Worm (Caenorhabditis elegans) whole organism, L3 larva: ENCODE results near the gene jamp-1.
A peak's percentile ranks its signal among the peaks of the same experiment; 100 is the strongest.

Experiments used
- R02D3.7 ChIP-seq: fragments of 150-350 bp; optimal IDR thresholded peaks from 2 replicates; lab custom pipeline; 2014; ENCODE audit warnings: missing biosample characterization, missing genetic modification characterization
- ZK546.5 ChIP-seq: sonication (generic microtip); optimal IDR thresholded peaks from 2 replicates; lab custom pipeline; 2017; ENCODE audit warnings: missing biosample characterization, missing genetic modification characterization
- aly-2 ChIP-seq: fragments of 150-350 bp; optimal IDR thresholded peaks from 2 replicates; lab custom pipeline; 2014; ENCODE audit warnings: missing biosample characterization, missing genetic modification characterization
- ama-1 ChIP-seq: fragments of 150-350 bp; optimal IDR thresholded peaks from 2 replicates; lab custom pipeline; 2018
- ceh-16 ChIP-seq: sonication (generic microtip); optimal IDR thresholded peaks from 2 replicates; lab custom pipeline; 2017; ENCODE audit warnings: missing biosample characterization, missing genetic modification characterization
- ceh-28 ChIP-seq: fragments of 150-350 bp; optimal IDR thresholded peaks from 2 replicates; lab custom pipeline; 2014; ENCODE audit warnings: missing biosample characterization, missing genetic modification reagents, missing genetic modification characterization
- ceh-82 ChIP-seq: fragments of 150-350 bp; optimal IDR thresholded peaks from 2 replicates; lab custom pipeline; 2014; ENCODE audit warnings: missing biosample characterization, missing genetic modification characterization
- ceh-9 ChIP-seq: sonication (generic microtip); optimal IDR thresholded peaks from 2 replicates; lab custom pipeline; 2018; ENCODE audit warnings: missing biosample characterization, missing genetic modification characterization
- daf-12 ChIP-seq: fragments of 150-350 bp; optimal IDR thresholded peaks from 2 replicates; lab custom pipeline; 2014; ENCODE audit warnings: missing biosample characterization, missing genetic modification reagents, missing genetic modification characterization
- egl-27 ChIP-seq: sonication (generic microtip); optimal IDR thresholded peaks from 4 replicates; lab custom pipeline; 2017; ENCODE audit warnings: missing biosample characterization, missing genetic modification reagents, missing genetic modification characterization
- egl-5 ChIP-seq: fragments of 150-350 bp; optimal IDR thresholded peaks from 2 replicates; lab custom pipeline; 2017; ENCODE audit warnings: missing biosample characterization, missing genetic modification reagents, missing genetic modification characterization, inconsistent platforms
- elt-1 ChIP-seq: fragments of 150-350 bp; optimal IDR thresholded peaks from 2 replicates; lab custom pipeline; 2014; ENCODE audit warnings: missing biosample characterization, missing genetic modification characterization
- elt-2 ChIP-seq: sonication (generic microtip); optimal IDR thresholded peaks from 2 replicates; lab custom pipeline; 2016; ENCODE audit warnings: missing genetic modification reagents, mild to moderate bottlenecking, missing genetic modification characterization, missing compliant biosample characterization
- elt-3 ChIP-seq, 3 experiments: fragments of 150-350 bp in 1 of 3; sonication (generic microtip) in 2 of 3; optimal IDR thresholded peaks; 2 replicates in 2 of 3; 4 replicates in 1 of 3; lab custom pipeline; 2014 to 2017; ENCODE audit warnings: missing biosample characterization in 3 of 3, missing genetic modification characterization in 3 of 3
- eor-1 ChIP-seq, 2 experiments: fragments of 150-350 bp; optimal IDR thresholded peaks; 2 replicates each; lab custom pipeline; 2014 to 2018; ENCODE audit warnings: missing biosample characterization in 2 of 2, missing genetic modification characterization in 2 of 2
- fkh-10 ChIP-seq: sonication (generic microtip); optimal IDR thresholded peaks from 2 replicates; lab custom pipeline; 2017; ENCODE audit warnings: missing biosample characterization, missing genetic modification reagents, missing genetic modification characterization
- fkh-2 ChIP-seq: fragments of 150-350 bp; optimal IDR thresholded peaks from 2 replicates; lab custom pipeline; 2014; ENCODE audit warnings: missing biosample characterization, missing genetic modification reagents, missing genetic modification characterization
- fos-1 ChIP-seq: fragments of 150-350 bp; optimal IDR thresholded peaks from 2 replicates; lab custom pipeline; 2014; ENCODE audit warnings: missing biosample characterization, missing genetic modification characterization
- hmg-11 ChIP-seq: sonication (generic microtip); optimal IDR thresholded peaks from 2 replicates; lab custom pipeline; 2016; ENCODE audit warnings: missing genetic modification characterization, missing compliant biosample characterization
- jun-1 ChIP-seq: fragments of 150-350 bp; optimal IDR thresholded peaks from 2 replicates; lab custom pipeline; 2014; ENCODE audit warnings: missing biosample characterization, missing genetic modification reagents, missing genetic modification characterization
- lin-15B ChIP-seq: fragments of 150-350 bp; optimal IDR thresholded peaks from 2 replicates; lab custom pipeline; 2014; ENCODE audit warnings: missing biosample characterization, missing genetic modification characterization
- lin-39 ChIP-seq: fragments of 150-350 bp; optimal IDR thresholded peaks from 2 replicates; lab custom pipeline; 2018; ENCODE audit warnings: missing biosample characterization, missing genetic modification reagents, missing genetic modification characterization
- lsy-12 ChIP-seq: sonication (generic microtip); optimal IDR thresholded peaks from 2 replicates; lab custom pipeline; 2016; ENCODE audit warnings: mild to moderate bottlenecking, missing genetic modification characterization, missing compliant biosample characterization
- mdl-1 ChIP-seq: fragments of 150-350 bp; optimal IDR thresholded peaks from 2 replicates; lab custom pipeline; 2014; ENCODE audit warnings: missing biosample characterization, missing genetic modification characterization
- mml-1 ChIP-seq: fragments of 150-350 bp; sonication (generic microtip); optimal IDR thresholded peaks from 3 replicates; lab custom pipeline; 2014; ENCODE audit warnings: missing biosample characterization, missing genetic modification characterization
- nfya-1 ChIP-seq: sonication (generic microtip); optimal IDR thresholded peaks from 2 replicates; lab custom pipeline; 2017; ENCODE audit warnings: missing genetic modification characterization, mild to moderate bottlenecking, missing compliant biosample characterization, antibody characterized with exemption, moderate library complexity; ENCODE audit not compliant: insufficient read depth
- nhr-11 ChIP-seq: fragments of 150-350 bp; optimal IDR thresholded peaks from 2 replicates; lab custom pipeline; 2014; ENCODE audit warnings: missing biosample characterization, missing genetic modification characterization
- nhr-12 ChIP-seq: fragments of 150-350 bp; optimal IDR thresholded peaks from 2 replicates; lab custom pipeline; 2014; ENCODE audit warnings: missing biosample characterization, missing genetic modification characterization
- nhr-23 ChIP-seq: fragments of 150-350 bp; optimal IDR thresholded peaks from 2 replicates; lab custom pipeline; 2014; ENCODE audit warnings: missing biosample characterization, missing genetic modification reagents, missing genetic modification characterization
- nhr-237 ChIP-seq: fragments of 150-350 bp; optimal IDR thresholded peaks from 2 replicates; lab custom pipeline; 2014; ENCODE audit warnings: missing biosample characterization, missing genetic modification characterization
- nhr-25 ChIP-seq: sonication (generic microtip); optimal IDR thresholded peaks from 2 replicates; lab custom pipeline; 2017; ENCODE audit warnings: missing biosample characterization, missing genetic modification characterization
- nhr-28 ChIP-seq: fragments of 150-350 bp; optimal IDR thresholded peaks from 2 replicates; lab custom pipeline; 2014; ENCODE audit warnings: missing biosample characterization, missing genetic modification characterization
- nhr-43 ChIP-seq: sonication (generic microtip); optimal IDR thresholded peaks from 2 replicates; lab custom pipeline; 2016; ENCODE audit warnings: mild to moderate bottlenecking, missing genetic modification characterization, missing compliant biosample characterization; ENCODE audit not compliant: poor library complexity, severe bottlenecking
- nhr-67 ChIP-seq: fragments of 150-350 bp; optimal IDR thresholded peaks from 2 replicates; lab custom pipeline; 2014; ENCODE audit warnings: missing biosample characterization, missing genetic modification characterization
- nhr-76 ChIP-seq: fragments of 150-350 bp; sonication (generic microtip); optimal IDR thresholded peaks from 5 replicates; lab custom pipeline; 2014; ENCODE audit warnings: missing biosample characterization, missing genetic modification characterization
- nhr-77 ChIP-seq: fragments of 150-350 bp; optimal IDR thresholded peaks from 2 replicates; lab custom pipeline; 2014; ENCODE audit warnings: missing biosample characterization, missing genetic modification characterization
- pha-4 ChIP-seq: fragments of 150-350 bp; optimal IDR thresholded peaks from 2 replicates; lab custom pipeline; 2014; ENCODE audit warnings: missing biosample characterization, missing genetic modification reagents, missing genetic modification characterization
- pqm-1 ChIP-seq: fragments of 150-350 bp; optimal IDR thresholded peaks from 2 replicates; lab custom pipeline; 2017; ENCODE audit warnings: missing biosample characterization, missing genetic modification characterization, inconsistent platforms
- sea-2 ChIP-seq: fragments of 150-350 bp; sonication (generic microtip); optimal IDR thresholded peaks from 4 replicates; lab custom pipeline; 2014; ENCODE audit warnings: missing biosample characterization, missing genetic modification reagents, missing genetic modification characterization
- skn-1 ChIP-seq: fragments of 150-350 bp; optimal IDR thresholded peaks from 2 replicates; lab custom pipeline; 2014; ENCODE audit warnings: missing biosample characterization, missing genetic modification characterization
- snpc-4 ChIP-seq: fragments of 150-350 bp; optimal IDR thresholded peaks from 2 replicates; lab custom pipeline; 2014; ENCODE audit warnings: missing biosample characterization, missing genetic modification characterization
- tbx-2 ChIP-seq: sonication (generic microtip); optimal IDR thresholded peaks from 2 replicates; lab custom pipeline; 2016; ENCODE audit warnings: mild to moderate bottlenecking, missing genetic modification characterization, missing compliant biosample characterization
- unc-39 ChIP-seq: sonication (generic microtip); optimal IDR thresholded peaks from 4 replicates; lab custom pipeline; 2017; ENCODE audit warnings: missing biosample characterization, missing genetic modification characterization
- unc-62 ChIP-seq: fragments of 150-350 bp; sonication (generic microtip); optimal IDR thresholded peaks from 4 replicates; lab custom pipeline; 2014; ENCODE audit warnings: missing biosample characterization, missing genetic modification reagents, missing genetic modification characterization
- zag-1 ChIP-seq: fragments of 150-350 bp; optimal IDR thresholded peaks from 2 replicates; lab custom pipeline; 2014; ENCODE audit warnings: missing biosample characterization, missing genetic modification characterization
- ztf-11 ChIP-seq: fragments of 150-350 bp; optimal IDR thresholded peaks from 2 replicates; lab custom pipeline; 2014; ENCODE audit warnings: missing biosample characterization, missing genetic modification characterization
- ztf-4 ChIP-seq: fragments of 150-350 bp; optimal IDR thresholded peaks from 2 replicates; lab custom pipeline; 2014; ENCODE audit warnings: missing biosample characterization, missing genetic modification characterization

jamp-1 gene

ce11 chrV:6017630-6018029, 33.4 kb downstream of the jamp-1 start, which contains the start of the genes rpt-2 and aps-1:
Gene rpt-2 (minus strand): TSS chrV:6017669.
Gene aps-1 (plus strand): TSS chrV:6017970.
- TF ChIP-seq R02D3.7 (tag; lab: Kevin White, UChicago), result peak; percentile 59
- TF ChIP-seq jun-1 (tag; lab: Kevin White, UChicago), result peak; percentile 62
- no peak for TF ChIP-seq ceh-16 (tag; lab: Kevin White, UChicago)
- no peak for TF ChIP-seq nhr-77 (tag; lab: Kevin White, UChicago)
- no peak for TF ChIP-seq zag-1
- peak; percentile 95 for TF ChIP-seq pha-4 (tag; lab: Kevin White, UChicago)
- no peak for TF ChIP-seq nhr-11 (tag; lab: Kevin White, UChicago)
- TF ChIP-seq nhr-12 (tag; lab: Kevin White, UChicago), result no peak
- peak; percentile 87 for TF ChIP-seq nfya-1 (tag; lab: Kevin White, UChicago)
- TF ChIP-seq egl-27 (tag; lab: Kevin White, UChicago), result no peak
- TF ChIP-seq fkh-10, result no peak
- no peak for TF ChIP-seq unc-39
- TF ChIP-seq mml-1 (tag; lab: Kevin White, UChicago), result no peak
- no peak for TF ChIP-seq elt-3 (tag; optimal IDR thresholded peaks at IDR 0.05; lab: Kevin White, UChicago)
- TF ChIP-seq nhr-23 (tag; lab: Kevin White, UChicago), result peak; percentile 93
- TF ChIP-seq mdl-1 (tag; lab: Kevin White, UChicago), result no peak
- no peak for TF ChIP-seq eor-1 (tag; optimal IDR thresholded peaks at IDR 0.05; lab: Kevin White, UChicago)
- peak; percentile 60 for TF ChIP-seq nhr-43
- TF ChIP-seq ama-1, result no peak
- no peak for TF ChIP-seq sea-2 (GFP tag; lab: Kevin White, UChicago)
- TF ChIP-seq skn-1 (tag; lab: Kevin White, UChicago), result peak; percentile 100
- peak; percentile 32 for TF ChIP-seq pqm-1 (tag; lab: Kevin White, UChicago)
- peak; percentile 71 for TF ChIP-seq snpc-4
- peak; percentile 49 for TF ChIP-seq elt-2 (tag; lab: Kevin White, UChicago)
- no peak for TF ChIP-seq ztf-4 (tag; lab: Kevin White, UChicago)
- no peak for TF ChIP-seq nhr-28
- TF ChIP-seq lsy-12 (tag; lab: Kevin White, UChicago), result peak; percentile 62
- TF ChIP-seq aly-2 (tag; lab: Kevin White, UChicago), result no peak
- TF ChIP-seq nhr-237 (tag; lab: Kevin White, UChicago), result no peak
- TF ChIP-seq unc-62 (GFP tag; lab: Kevin White, UChicago), result no peak
- peak; percentile 97 for TF ChIP-seq lin-15B (tag; lab: Kevin White, UChicago)
- TF ChIP-seq egl-5 (tag; lab: Kevin White, UChicago), result peak; percentile 84
- no peak for TF ChIP-seq tbx-2 (tag; lab: Kevin White, UChicago)
- TF ChIP-seq nhr-25 (tag; lab: Kevin White, UChicago), result peak; percentile 85
- TF ChIP-seq fkh-2 (tag; lab: Kevin White, UChicago), result no peak
- TF ChIP-seq fos-1 (tag; lab: Kevin White, UChicago), result no peak
- peak; percentile 27 for TF ChIP-seq elt-1 (tag; lab: Kevin White, UChicago)
- TF ChIP-seq ztf-11 (tag; lab: Kevin White, UChicago), result no peak
- no peak for TF ChIP-seq ceh-82 (tag; lab: Kevin White, UChicago)
- TF ChIP-seq hmg-11 (tag; lab: Kevin White, UChicago), result peak; percentile 27
- TF ChIP-seq ceh-9, result no peak
- no peak for TF ChIP-seq nhr-76 (tag; lab: Kevin White, UChicago)
- TF ChIP-seq lin-39 (tag; lab: Kevin White, UChicago), result peak; percentile 75
- TF ChIP-seq ZK546.5, result no peak
- no peak for TF ChIP-seq nhr-67 (tag; lab: Kevin White, UChicago)
- no peak for TF ChIP-seq daf-12 (tag; lab: Kevin White, UChicago)
- TF ChIP-seq ceh-28 (tag; lab: Kevin White, UChicago), result peak; percentile 34
